Worm (Caenorhabditis elegans): ENCODE measurements around the gene F26F2.1.

ce11 chrV:20594746-20595145, 33.1 kb upstream of the F26F2.1 start, which contains the start of gene F26F2.10:
- no peak for TF ChIP-seq unc-86 (tag; optimal IDR thresholded peaks at IDR 0.05)
- no peak for TF ChIP-seq ets-4 (tag; optimal IDR thresholded peaks at IDR 0.05)
- TF ChIP-seq syd-9 (tag; optimal IDR thresholded peaks at IDR 0.05), result no peak
- no peak for TF ChIP-seq fkh-10 (GFP tag; optimal IDR thresholded peaks at IDR 0.05)
- no peak for TF ChIP-seq nhr-11 (tag; optimal IDR thresholded peaks at IDR 0.05)
- no peak for TF ChIP-seq ttx-3 (tag; optimal IDR thresholded peaks at IDR 0.05)
- TF ChIP-seq odd-2 (tag; optimal IDR thresholded peaks at IDR 0.05), result no peak
- no peak for TF ChIP-seq sox-2 (GFP tag; IDR thresholded peaks at IDR 0.05)
- no peak for TF ChIP-seq sox-4 (tag; optimal IDR thresholded peaks at IDR 0.05)
- TF ChIP-seq ceh-48 (tag; optimal IDR thresholded peaks at IDR 0.05), result no peak
- TF ChIP-seq ceh-24 (tag; optimal IDR thresholded peaks at IDR 0.05), result no peak
- no peak for TF ChIP-seq ceh-22 (tag; optimal IDR thresholded peaks at IDR 0.05)
- TF ChIP-seq sdc-2 (tag; optimal IDR thresholded peaks at IDR 0.05), result no peak
- TF ChIP-seq zip-5 (tag; optimal IDR thresholded peaks at IDR 0.05), result no peak
